Fruit fly (Drosophila melanogaster) whole organism, embryonic: Measurements from ENCODE around the gene PAN3.

Experiments
- Aef1 ChIP-seq: fragments of 200-800 bp; sonication (Bioruptor generic); IDR thresholded peaks from 3 replicates; pipeline ENCODE4 v1.3.6; 2022; ENCODE audit warnings: missing biosample characterization, missing genetic modification characterization
- Atf3 ChIP-seq: fragments of 200-800 bp; sonication (Bioruptor generic); optimal IDR thresholded peaks from 3 replicates; lab custom pipeline; 2016; ENCODE audit warnings: missing biosample characterization, missing genetic modification characterization
- Blimp-1 ChIP-seq: fragments of 200-800 bp; sonication (Bioruptor generic); optimal IDR thresholded peaks from 3 replicates; lab custom pipeline; 2018; ENCODE audit warnings: missing biosample characterization, missing genetic modification characterization, mild to moderate bottlenecking, moderate library complexity, missing genetic modification reagents
- CG11696 ChIP-seq: fragments of 200-800 bp; sonication (Bioruptor generic); IDR thresholded peaks from 2 replicates; pipeline ENCODE4 v1.3.6; 2022; ENCODE audit warnings: missing biosample characterization, missing genetic modification characterization
- CG12219 ChIP-seq: fragments of 200-800 bp; sonication (Bioruptor generic); optimal IDR thresholded peaks from 3 replicates; lab custom pipeline; 2018; ENCODE audit warnings: missing biosample characterization, mild to moderate bottlenecking, missing genetic modification characterization
- CG13296 ChIP-seq: fragments of 200-800 bp; sonication (Bioruptor generic); optimal IDR thresholded peaks from 3 replicates; lab custom pipeline; 2018; ENCODE audit warnings: missing biosample characterization, mild to moderate bottlenecking, missing genetic modification characterization
- CG15601 ChIP-seq: fragments of 200-800 bp; sonication (Bioruptor generic); optimal IDR thresholded peaks from 3 replicates; lab custom pipeline; 2019; ENCODE audit warnings: missing biosample characterization, mild to moderate bottlenecking, missing genetic modification characterization, moderate library complexity
- CG1602 ChIP-seq: fragments of 200-800 bp; sonication (Bioruptor generic); optimal IDR thresholded peaks from 3 replicates; lab custom pipeline; 2016; ENCODE audit warnings: missing biosample characterization, missing genetic modification characterization
- CG16779 ChIP-seq: fragments of 200-800 bp; sonication (Bioruptor generic); IDR thresholded peaks from 2 replicates; pipeline ENCODE4 v1.3.6; 2022; ENCODE audit warnings: missing biosample characterization, missing genetic modification characterization
- CG16813 ChIP-seq: fragments of 200-800 bp; sonication (Bioruptor generic); IDR thresholded peaks from 3 replicates; pipeline ENCODE4 v1.3.6; 2022; ENCODE audit warnings: missing biosample characterization, missing genetic modification characterization; ENCODE audit not compliant: partially characterized antibody
- CG16815 ChIP-seq: fragments of 200-800 bp; sonication (Bioruptor generic); optimal IDR thresholded peaks from 3 replicates; lab custom pipeline; 2017; ENCODE audit warnings: missing biosample characterization, mild to moderate bottlenecking, missing genetic modification characterization
- CG17359 ChIP-seq: fragments of 200-800 bp; sonication (Bioruptor generic); optimal IDR thresholded peaks from 3 replicates; lab custom pipeline; 2018; ENCODE audit warnings: missing biosample characterization, mild to moderate bottlenecking, missing genetic modification characterization, moderate library complexity
- CG1832 ChIP-seq: fragments of 200-800 bp; sonication (Bioruptor generic); optimal IDR thresholded peaks from 2 replicates; lab custom pipeline; 2017; ENCODE audit warnings: missing biosample characterization, mild to moderate bottlenecking, missing genetic modification characterization, inconsistent platforms
- CG31224 ChIP-seq: fragments of 200-800 bp; sonication (Bioruptor generic); IDR thresholded peaks from 2 replicates; pipeline ENCODE4 v1.3.6; 2022; ENCODE audit warnings: missing biosample characterization, missing genetic modification characterization
- CG32532 ChIP-seq: fragments of 200-800 bp; sonication (Bioruptor generic); IDR thresholded peaks from 2 replicates; pipeline ENCODE4 v1.3.6; 2022; ENCODE audit warnings: missing biosample characterization, missing genetic modification characterization
- CG34376 ChIP-seq: fragments of 200-800 bp; sonication (Bioruptor generic); optimal IDR thresholded peaks from 2 replicates; lab custom pipeline; 2018; ENCODE audit warnings: missing biosample characterization, mild to moderate bottlenecking, missing genetic modification characterization
- CG4282 ChIP-seq: fragments of 200-800 bp; sonication (Bioruptor generic); optimal IDR thresholded peaks from 2 replicates; lab custom pipeline; 2016; ENCODE audit warnings: missing biosample characterization, missing genetic modification characterization
- CG6813 ChIP-seq: fragments of 200-800 bp; sonication (Bioruptor generic); optimal IDR thresholded peaks from 2 replicates; lab custom pipeline; 2017; ENCODE audit warnings: missing biosample characterization, missing genetic modification characterization, mild to moderate bottlenecking, moderate library complexity, missing genetic modification reagents
- CG9437 ChIP-seq: fragments of 200-800 bp; sonication (Bioruptor generic); optimal IDR thresholded peaks from 2 replicates; lab custom pipeline; 2018; ENCODE audit warnings: missing biosample characterization, mild to moderate bottlenecking, missing genetic modification characterization
- CG9797 ChIP-seq: fragments of 200-800 bp; sonication (Bioruptor generic); optimal IDR thresholded peaks from 3 replicates; lab custom pipeline; 2018; ENCODE audit warnings: missing biosample characterization, mild to moderate bottlenecking, missing genetic modification characterization
- Hmx ChIP-seq: fragments of 200-800 bp; sonication (Bioruptor generic); optimal IDR thresholded peaks from 2 replicates; lab custom pipeline; 2016; ENCODE audit warnings: missing biosample characterization, missing genetic modification characterization
- Meics ChIP-seq: fragments of 200-800 bp; sonication (Bioruptor generic); optimal IDR thresholded peaks from 2 replicates; lab custom pipeline; 2017; ENCODE audit warnings: missing biosample characterization, mild to moderate bottlenecking, missing genetic modification characterization
- Optix ChIP-seq: fragments of 200-800 bp; sonication (Bioruptor generic); IDR thresholded peaks from 3 replicates; pipeline ENCODE4 v1.3.6; 2022; ENCODE audit warnings: missing biosample characterization, missing genetic modification characterization
- TFAM ChIP-seq: fragments of 200-800 bp; sonication (Bioruptor generic); optimal IDR thresholded peaks from 2 replicates; lab custom pipeline; 2017; ENCODE audit warnings: missing biosample characterization, missing genetic modification characterization, inconsistent platforms
- Trl ChIP-seq, 3 experiments: fragments of >200 bp in 2 of 3; fragments of 200-800 bp in 1 of 3; sonication (Bioruptor generic) in 1 of 3; optimal IDR thresholded peaks; 2 replicates in 1 of 3; 3 replicates in 2 of 3; lab custom pipeline; 2016 to 2017; ENCODE audit warnings: missing biosample characterization in 1 of 3, missing genetic modification characterization in 1 of 3
- ac ChIP-seq: fragments of 200-800 bp; sonication (Bioruptor generic); optimal IDR thresholded peaks from 3 replicates; lab custom pipeline; 2017; ENCODE audit warnings: missing biosample characterization, mild to moderate bottlenecking, missing genetic modification characterization
- ap ChIP-seq: fragments of 200-800 bp; sonication (Bioruptor generic); IDR thresholded peaks from 2 replicates; pipeline ENCODE4 v1.3.6; 2022; ENCODE audit warnings: missing biosample characterization, missing genetic modification characterization
- ato ChIP-seq: fragments of 200-800 bp; sonication (Bioruptor generic); IDR thresholded peaks from 2 replicates; pipeline ENCODE4 v1.3.6; 2022; ENCODE audit warnings: missing biosample characterization, missing genetic modification characterization; ENCODE audit not compliant: partially characterized antibody
- cg ChIP-seq: fragments of 200-800 bp; sonication (Bioruptor generic); optimal IDR thresholded peaks from 3 replicates; lab custom pipeline; 2019; ENCODE audit warnings: missing biosample characterization, mild to moderate bottlenecking, missing genetic modification characterization, moderate library complexity
- corto ChIP-seq: fragments of 200-800 bp; sonication (Bioruptor generic); optimal IDR thresholded peaks from 2 replicates; lab custom pipeline; 2016; ENCODE audit warnings: missing biosample characterization, mild to moderate bottlenecking, missing genetic modification characterization, moderate library complexity
- ewg ChIP-seq: fragments of 200-800 bp; sonication (Bioruptor generic); optimal IDR thresholded peaks from 3 replicates; lab custom pipeline; 2017; ENCODE audit warnings: mild to moderate bottlenecking, missing biosample characterization, missing genetic modification reagents, missing genetic modification characterization
- exex ChIP-seq: fragments of 200-800 bp; sonication (Bioruptor generic); optimal IDR thresholded peaks from 4 replicates; lab custom pipeline; 2018; ENCODE audit warnings: missing biosample characterization, mild to moderate bottlenecking, missing genetic modification characterization, moderate library complexity
- ftz-f1 ChIP-seq: fragments of 200-800 bp; sonication (Bioruptor generic); optimal IDR thresholded peaks from 2 replicates; lab custom pipeline; 2016; ENCODE audit warnings: missing biosample characterization, missing genetic modification characterization
- hbn ChIP-seq: fragments of 200-800 bp; sonication (Bioruptor generic); IDR thresholded peaks from 2 replicates; pipeline ENCODE4 v1.3.6; 2022; ENCODE audit warnings: missing biosample characterization, missing genetic modification characterization; ENCODE audit not compliant: partially characterized antibody
- inv ChIP-seq: fragments of 200-800 bp; sonication (Bioruptor generic); IDR thresholded peaks from 2 replicates; pipeline ENCODE4 v1.3.6; 2022; ENCODE audit warnings: missing biosample characterization, missing genetic modification characterization; ENCODE audit not compliant: partially characterized antibody
- nmo ChIP-seq: fragments of 200-800 bp; sonication (Bioruptor generic); optimal IDR thresholded peaks from 2 replicates; lab custom pipeline; 2018; ENCODE audit warnings: missing biosample characterization, mild to moderate bottlenecking, missing genetic modification characterization, moderate library complexity
- onecut ChIP-seq: fragments of 200-800 bp; sonication (Bioruptor generic); IDR thresholded peaks from 2 replicates; pipeline ENCODE4 v1.3.6; 2022; ENCODE audit warnings: missing biosample characterization, missing genetic modification characterization
- peb ChIP-seq: fragments of 200-800 bp; sonication (Bioruptor generic); IDR thresholded peaks from 2 replicates; pipeline ENCODE4 v1.3.6; 2022; ENCODE audit warnings: missing biosample characterization, missing genetic modification characterization
- psq ChIP-seq: fragments of 200-800 bp; sonication (Bioruptor generic); optimal IDR thresholded peaks from 2 replicates; lab custom pipeline; 2017; ENCODE audit warnings: missing biosample characterization, missing genetic modification characterization
- run ChIP-seq: fragments of 200-800 bp; sonication (Bioruptor generic); optimal IDR thresholded peaks from 3 replicates; lab custom pipeline; 2018; ENCODE audit warnings: missing biosample characterization, mild to moderate bottlenecking, missing genetic modification characterization
- schlank ChIP-seq: fragments of 200-800 bp; sonication (Bioruptor generic); optimal IDR thresholded peaks from 2 replicates; lab custom pipeline; 2018; ENCODE audit warnings: missing biosample characterization, mild to moderate bottlenecking, missing genetic modification characterization
- sens-2 ChIP-seq: fragments of 200-800 bp; sonication (Bioruptor generic); IDR thresholded peaks from 2 replicates; pipeline ENCODE4 v1.3.6; 2022; ENCODE audit warnings: missing biosample characterization, missing genetic modification characterization
- tx ChIP-seq: fragments of 200-800 bp; sonication (Bioruptor generic); optimal IDR thresholded peaks from 2 replicates; lab custom pipeline; 2016; ENCODE audit warnings: missing biosample characterization, missing genetic modification characterization
- unc-4 ChIP-seq: fragments of 200-800 bp; sonication (Bioruptor generic); IDR thresholded peaks from 2 replicates; pipeline ENCODE4 v1.3.6; 2022; ENCODE audit warnings: missing biosample characterization, missing genetic modification characterization; ENCODE audit not compliant: partially characterized antibody
- wdn ChIP-seq: fragments of 200-800 bp; sonication (Bioruptor generic); IDR thresholded peaks from 2 replicates; pipeline ENCODE4 v1.3.6; 2022; ENCODE audit warnings: missing biosample characterization, missing genetic modification characterization
- wor ChIP-seq: fragments of 200-800 bp; sonication (Bioruptor generic); IDR thresholded peaks from 2 replicates; pipeline ENCODE4 v1.3.6; 2022; ENCODE audit warnings: missing biosample characterization, missing genetic modification characterization
- zf30C ChIP-seq: fragments of 200-800 bp; sonication (Bioruptor generic); optimal IDR thresholded peaks from 3 replicates; lab custom pipeline; 2018; ENCODE audit warnings: missing biosample characterization, mild to moderate bottlenecking, missing genetic modification characterization

Gene PAN3

dm6 chr3L:3106908-3107821 lies 36.2 kb downstream of the PAN3 start, which contains the start of gene Cht7 (continued):
- TF ChIP-seq unc-4 (GFP tag; lab: Robert Waterston, UW) (no peak), nmo (GFP tag; lab: Kevin White, UChicago) (peak; percentile 92), CG32532 (GFP tag; lab: Robert Waterston, UW) (peak; percentile 88), exex (tag; lab: Kevin White, UChicago) (peak; percentile 15), Optix (GFP tag; lab: Robert Waterston, UW) (peak; percentile 84), ap (GFP tag; lab: Robert Waterston, UW) (peak; percentile 75), ftz-f1 (GFP tag; lab: Kevin White, UChicago) (peak; percentile 8), sens-2 (GFP tag; lab: Robert Waterston, UW) (peak; percentile 54; the same call in 1 of the 2 replicates), wor (GFP tag; lab: Robert Waterston, UW) (peak; percentile 77), schlank (tag; lab: Kevin White, UChicago) (peak; percentile 28), ewg (GFP tag; lab: Kevin White, UChicago) (peak; percentile 82), CG1602 (GFP tag; lab: Kevin White, UChicago) (peak; percentile 80), CG13296 (GFP tag; lab: Kevin White, UChicago) (peak; percentile 76), peb (peak; percentile 65), corto (peak; percentile 39), Atf3 (GFP tag; lab: Kevin White, UChicago) (peak; percentile 62), CG17359 (tag; lab: Kevin White, UChicago) (peak; percentile 80), CG4282 (GFP tag; lab: Kevin White, UChicago) (no peak), CG31224 (GFP tag; lab: Robert Waterston, UW) (peak; percentile 67), CG16813 (GFP tag; lab: Robert Waterston, UW) (no peak), hbn (GFP tag; lab: Robert Waterston, UW) (no peak), Trl (optimal IDR thresholded peaks at IDR 0.05; lab: Kevin White, UChicago) (no peak), Trl (GFP tag; optimal IDR thresholded peaks at IDR 0.05; lab: Kevin White, UChicago) (peak; percentile 32), psq (peak; percentile 52), Aef1 (peak; percentile 79), CG15601 (tag; lab: Kevin White, UChicago) (peak; percentile 99), wdn (GFP tag; lab: Robert Waterston, UW) (peak; percentile 65; the same call in 1 of the 2 replicates), CG16815 (peak; percentile 74), onecut (GFP tag; lab: Robert Waterston, UW) (peak; percentile 58), CG6813 (peak; percentile 78), ato (GFP tag; lab: Robert Waterston, UW) (no peak), CG16779 (GFP tag; lab: Robert Waterston, UW) (no peak), run (tag; lab: Kevin White, UChicago) (peak; percentile 83), tx (peak; percentile 54), ac (GFP tag; lab: Kevin White, UChicago) (no peak), Blimp-1 (peak; percentile 77), zf30C (peak; percentile 79), CG34376 (GFP tag; lab: Kevin White, UChicago) (peak; percentile 60), TFAM (GFP tag; lab: Kevin White, UChicago) (no peak), CG12219 (GFP tag; lab: Kevin White, UChicago) (peak; percentile 84), CG1832 (no peak), cg (GFP tag; lab: Kevin White, UChicago) (no peak), CG11696 (GFP tag; lab: Robert Waterston, UW) (peak; percentile 43; the same call in 1 of the 2 replicates), Meics (GFP tag; lab: Kevin White, UChicago) (peak; percentile 83), Hmx (peak; percentile 47), CG9797 (GFP tag; lab: Kevin White, UChicago) (peak; percentile 2), inv (no peak), CG9437 (GFP tag; lab: Kevin White, UChicago) (peak; percentile 82)
